Worm (Caenorhabditis elegans): Measurements from ENCODE around the gene ubc-1.

ce11 chrIV:4141311-4141710, 38.5 kb downstream of the ubc-1 start, which contains the start of gene F49F1.11:
- TF ChIP-seq lsy-2 (tag; optimal IDR thresholded peaks at IDR 0.05) (no peak), unc-39 (tag; optimal IDR thresholded peaks at IDR 0.05) (no peak), nhr-28 (tag; optimal IDR thresholded peaks at IDR 0.05) (no peak), blmp-1 (tag; optimal IDR thresholded peaks at IDR 0.05) (no peak), nhr-12 (tag; optimal IDR thresholded peaks at IDR 0.05) (no peak), pha-4 (tag; optimal IDR thresholded peaks at IDR 0.05) (no peak), flh-1 (GFP tag; optimal IDR thresholded peaks at IDR 0.05) (no peak), nhr-237 (tag; optimal IDR thresholded peaks at IDR 0.05) (no peak), lin-13 (tag; optimal IDR thresholded peaks at IDR 0.05) (no peak), elt-3 (tag; optimal IDR thresholded peaks at IDR 0.05) (no peak), hlh-1 (tag; optimal IDR thresholded peaks at IDR 0.05) (no peak)
